Fruit fly (Drosophila melanogaster): Measurements from ENCODE around the gene CG14275.

Gene CG14275

dm6 chr2L:8277561-8278201, 49.6 kb upstream of the CG14275 start (continued):
- peak; percentile 97 for TF ChIP-seq CG18262 (tag; optimal IDR thresholded peaks at IDR 0.05)
- TF ChIP-seq grau (tag; optimal IDR thresholded peaks at IDR 0.05) = peak; percentile 93
- TF ChIP-seq CG12219 (GFP tag; optimal IDR thresholded peaks at IDR 0.05) = peak; percentile 94
- peak; percentile 92 for TF ChIP-seq CG1647 (GFP tag; optimal IDR thresholded peaks at IDR 0.05)
- TF ChIP-seq CG32532 (GFP tag; IDR thresholded peaks at IDR 0.05) = peak; percentile 97
- peak; percentile 99 for TF ChIP-seq CG1602 (GFP tag; optimal IDR thresholded peaks at IDR 0.05)
- peak; percentile 79 for TF ChIP-seq Adf1 (GFP tag; IDR thresholded peaks at IDR 0.05)
- peak; percentile 98 for TF ChIP-seq CG12104 (GFP tag; optimal IDR thresholded peaks at IDR 0.05)
- TF ChIP-seq z (GFP tag; IDR thresholded peaks at IDR 0.05) = peak; percentile 97
- TF ChIP-seq E2f2 (GFP tag; IDR thresholded peaks at IDR 0.05) = peak; percentile 89
- peak; percentile 93 for TF ChIP-seq fd64A (GFP tag; optimal IDR thresholded peaks at IDR 0.05)
- peak; percentile 91 for TF ChIP-seq CG3163 (GFP tag; optimal IDR thresholded peaks at IDR 0.05)
- TF ChIP-seq zf30C (GFP tag; optimal IDR thresholded peaks at IDR 0.05) = peak; percentile 98
- TF ChIP-seq MBD-R2 (GFP tag; IDR thresholded peaks at IDR 0.05) = peak; percentile 90
- TF ChIP-seq CG4854 (GFP tag; optimal IDR thresholded peaks at IDR 0.05) = peak; percentile 90
- peak; percentile 93 for TF ChIP-seq CG8359 (GFP tag; optimal IDR thresholded peaks at IDR 0.05; ENCODE audit: borderline replicate concordance)
- peak; percentile 97 for TF ChIP-seq nom (GFP tag; optimal IDR thresholded peaks at IDR 0.05)
- TF ChIP-seq exex (tag; optimal IDR thresholded peaks at IDR 0.05) = peak; percentile 77
- peak; percentile 98 for TF ChIP-seq CG3726 (GFP tag; IDR thresholded peaks at IDR 0.05)
- TF ChIP-seq Med (GFP tag) = peak; percentile 98
- TF ChIP-seq Fer2 (tag; optimal IDR thresholded peaks at IDR 0.05) = peak; percentile 86
- TF ChIP-seq CG6175 (GFP tag; IDR thresholded peaks at IDR 0.05) = peak; percentile 95
- TF ChIP-seq zfh1 (GFP tag; IDR thresholded peaks at IDR 0.05) = peak; percentile 99
- TF ChIP-seq oc (tag; optimal IDR thresholded peaks at IDR 0.05) = peak; percentile 99
- TF ChIP-seq HLHmδ (GFP tag; optimal IDR thresholded peaks at IDR 0.05) = peak; percentile 91
- TF ChIP-seq Ets97D (GFP tag; optimal IDR thresholded peaks at IDR 0.05) = peak; percentile 83
- TF ChIP-seq CG6689 (GFP tag; IDR thresholded peaks at IDR 0.05) = peak; percentile 99
- peak; percentile 99 for TF ChIP-seq Ptx1 (GFP tag; IDR thresholded peaks at IDR 0.05)
- TF ChIP-seq Dad (GFP tag; optimal IDR thresholded peaks at IDR 0.05) = peak; percentile 89
- no peak for TF ChIP-seq CG34224 (GFP tag; IDR thresholded peaks at IDR 0.05; ENCODE audit: partially characterized antibody)
- TF ChIP-seq CG7786 (GFP tag; optimal IDR thresholded peaks at IDR 0.05) = peak; percentile 75
- TF ChIP-seq gt (GFP tag; IDR thresholded peaks at IDR 0.05) = peak; percentile 97
- peak; percentile 99 for TF ChIP-seq CG4424 (GFP tag; optimal IDR thresholded peaks at IDR 0.05)
- TF ChIP-seq Dip2 (GFP tag; IDR thresholded peaks at IDR 0.05) = no peak; the same call in 1 of the 2 replicates
- peak; percentile 97 for TF ChIP-seq CG13296 (GFP tag; optimal IDR thresholded peaks at IDR 0.05)
- peak; percentile 90 for TF ChIP-seq Gug (GFP tag; IDR thresholded peaks at IDR 0.05)
- peak; percentile 71 for TF ChIP-seq Dip3 (GFP tag; optimal IDR thresholded peaks at IDR 0.05)
- peak; percentile 96 for TF ChIP-seq CG6254 (GFP tag; optimal IDR thresholded peaks at IDR 0.05)
- TF ChIP-seq nau (GFP tag; optimal IDR thresholded peaks at IDR 0.05) = peak; percentile 96
- TF ChIP-seq chinmo (GFP tag; IDR thresholded peaks at IDR 0.05; ENCODE audit: partially characterized antibody) = 0 out of 4 replicates have a peak, but pooled peaks have one; percentile 51
- peak; percentile 94 for TF ChIP-seq trem (tag; optimal IDR thresholded peaks at IDR 0.05)
- peak; percentile 61 for TF ChIP-seq pb (GFP tag; optimal IDR thresholded peaks at IDR 0.05)
- TF ChIP-seq nerfin-1 (tag; optimal IDR thresholded peaks at IDR 0.05) = peak; percentile 97
- peak; percentile 94 for TF ChIP-seq CG12155 (GFP tag; optimal IDR thresholded peaks at IDR 0.05)
- peak; percentile 96 for TF ChIP-seq CG11504 (tag; optimal IDR thresholded peaks at IDR 0.05)
- peak; percentile 87 for TF ChIP-seq Atf3 (GFP tag; optimal IDR thresholded peaks at IDR 0.05)
- TF ChIP-seq pnt (GFP tag; optimal IDR thresholded peaks at IDR 0.05) = peak; percentile 85
- no peak; the same call in 1 of the 2 replicates for TF ChIP-seq dan (GFP tag; IDR thresholded peaks at IDR 0.05)
- 0 out of 2 replicates have a peak, but pooled peaks have one; percentile 29 for TF ChIP-seq Poxn (GFP tag; IDR thresholded peaks at IDR 0.05)
- peak; percentile 97 to 99 for TF ChIP-seq bsh (GFP tag; optimal IDR thresholded peaks at IDR 0.05)

All from whole organism, embryonic.